Fruit fly (Drosophila melanogaster): ENCODE data around the gene CG31294.

DNA sequence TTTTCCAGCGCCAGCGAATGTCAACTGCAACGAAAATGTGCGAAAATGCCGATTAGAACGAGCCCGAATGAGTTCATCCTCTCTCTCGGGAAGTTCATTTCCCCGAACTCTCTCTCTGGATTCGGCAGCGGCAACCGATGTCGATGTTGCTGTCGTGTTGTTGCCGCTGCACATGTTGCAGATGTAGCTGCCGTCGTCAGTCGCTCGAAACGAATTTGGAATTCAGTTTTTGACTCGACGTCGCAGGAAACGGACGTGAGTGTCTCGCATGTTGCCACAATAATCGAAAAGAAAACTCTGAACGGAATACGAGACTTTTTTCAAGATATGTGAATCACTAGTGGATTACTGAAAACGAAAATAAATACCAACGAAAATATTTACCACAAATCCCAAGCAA is 50.4 kb downstream of the CG31294 start, which contains the start of gene pxb:
- TF ChIP-seq Dll (optimal IDR thresholded peaks at IDR 0.05) (no peak), psq (optimal IDR thresholded peaks at IDR 0.05) (no peak), usp (GFP tag; optimal IDR thresholded peaks at IDR 0.05) (no peak), CG8478 (optimal IDR thresholded peaks at IDR 0.05) (no peak)

All from whole organism.